Worm (Caenorhabditis elegans) whole organism, dauer: ENCODE data around the gene C03A3.2.

Source experiments
- unc-62 ChIP-seq: sonication (generic microtip); optimal IDR thresholded peaks from 2 replicates; lab custom pipeline; 2017; ENCODE audit warnings: missing biosample characterization, missing genetic modification reagents, missing genetic modification characterization

The C03A3.2 gene

ce11 chrX:11268970-11269369 is 6.3 kb downstream of the C03A3.2 start, which contains the start of gene C03A3.3:
TSS of gene C03A3.3 (minus strand) at chrX:11269070.
- TF ChIP-seq unc-62: no peak

ce11 chrX:11270882-11271281 is 8.2 kb downstream of the C03A3.2 start, which contains the start of gene ifa-1:
TSS of gene ifa-1 (plus strand) at chrX:11271182.
- no peak for TF ChIP-seq unc-62

DNA sequence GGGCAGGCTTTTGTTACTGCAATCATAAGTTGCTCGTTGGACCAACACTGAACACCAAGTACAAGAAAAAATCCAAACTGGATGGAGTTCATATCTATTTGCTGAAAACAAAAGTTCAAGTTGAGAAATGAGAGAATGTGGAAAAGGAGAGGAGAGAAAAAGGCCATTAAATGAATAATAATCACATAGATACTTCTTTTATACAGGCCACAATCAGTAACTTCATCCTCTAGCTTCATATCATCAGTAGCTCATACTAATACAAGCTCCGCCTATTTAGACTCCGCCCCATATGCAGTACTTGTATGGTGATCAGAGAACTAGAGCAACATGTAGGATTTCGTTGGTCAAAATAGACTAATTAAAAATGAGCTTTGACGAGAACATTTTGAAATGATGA is 16.6 kb downstream of the C03A3.2 start, which contains the start of gene F38B2.2:
Gene F38B2.2 (minus strand): TSS at position 101 of the 400 bp plus-strand sequence.
- TF ChIP-seq unc-62: no peak

ce11 chrX:11281148-11281547 is 18.5 kb downstream of the C03A3.2 start, which contains the start of gene F38B2.6:
TSS of gene F38B2.6 (minus strand) at chrX:11281248.
- TF ChIP-seq unc-62: no peak

DNA sequence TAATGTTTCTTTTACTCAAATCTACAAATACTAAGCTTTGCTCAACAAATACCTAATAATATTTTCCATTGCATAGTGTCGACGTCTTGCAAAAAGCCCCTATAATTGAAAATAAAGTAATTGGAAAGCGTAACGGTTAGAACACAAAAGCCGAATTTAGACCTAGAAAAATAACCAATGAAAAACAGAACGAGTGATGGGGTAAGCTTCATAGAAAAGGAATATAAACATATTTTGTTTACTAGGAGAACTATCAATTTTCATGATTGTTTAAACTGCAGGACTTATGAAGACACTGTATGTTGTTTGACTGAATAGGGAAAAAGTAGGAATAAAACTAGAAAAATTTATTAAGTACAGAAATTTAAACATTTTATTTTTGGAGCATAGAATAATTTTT is 23.6 kb downstream of the C03A3.2 start, which contains the start of gene F38B2.3:
Gene F38B2.3 (minus strand): TSS at position 101 of the 400 bp plus-strand sequence.
- TF ChIP-seq unc-62: no peak

DNA sequence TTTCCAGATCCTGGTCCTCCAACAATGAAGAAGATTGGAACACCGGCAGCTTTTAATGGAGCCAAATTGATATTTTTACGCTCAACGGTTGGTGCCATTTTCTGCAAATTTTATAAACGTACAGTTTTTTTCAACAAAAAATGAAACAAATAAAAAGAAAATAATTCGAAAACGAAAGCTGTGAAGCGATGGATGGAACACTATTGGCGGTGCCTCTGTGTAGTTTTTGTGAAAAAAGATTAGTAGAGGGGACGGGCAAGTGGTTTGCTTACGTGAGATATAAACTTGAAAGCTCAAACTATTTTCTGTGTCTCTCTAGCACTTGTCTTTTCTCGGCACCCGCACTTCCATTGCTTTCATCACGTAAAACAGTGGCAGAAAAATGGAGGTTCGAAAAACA is 25.0 kb downstream of the C03A3.2 start, which contains the start of gene F38B2.4:
Gene F38B2.4 (minus strand): TSS at position 101 of the 400 bp plus-strand sequence.
- TF ChIP-seq unc-62: no peak

DNA sequence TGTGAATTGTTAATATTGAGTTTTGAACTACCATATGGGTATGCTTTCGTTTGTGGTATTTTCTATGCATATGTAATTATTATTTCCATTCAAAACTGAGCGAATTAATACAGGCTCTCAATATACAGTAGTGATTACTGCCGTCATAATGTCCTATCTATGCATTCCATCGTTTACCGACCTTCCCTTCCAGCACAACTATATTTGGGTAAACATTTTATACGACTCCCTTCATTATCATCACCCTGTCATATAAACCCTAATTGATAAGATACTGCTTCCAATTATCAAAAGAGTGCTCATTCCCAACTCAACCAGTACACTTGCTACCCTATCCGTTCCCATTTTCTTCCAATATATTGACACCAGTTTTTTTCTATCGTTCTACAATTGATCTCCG is 27.3 kb downstream of the C03A3.2 start:
- no peak for TF ChIP-seq unc-62

- no peak for TF ChIP-seq unc-62
Measured at ce11 chrX:11290528-11290927, 27.9 kb downstream of the C03A3.2 start.

DNA sequence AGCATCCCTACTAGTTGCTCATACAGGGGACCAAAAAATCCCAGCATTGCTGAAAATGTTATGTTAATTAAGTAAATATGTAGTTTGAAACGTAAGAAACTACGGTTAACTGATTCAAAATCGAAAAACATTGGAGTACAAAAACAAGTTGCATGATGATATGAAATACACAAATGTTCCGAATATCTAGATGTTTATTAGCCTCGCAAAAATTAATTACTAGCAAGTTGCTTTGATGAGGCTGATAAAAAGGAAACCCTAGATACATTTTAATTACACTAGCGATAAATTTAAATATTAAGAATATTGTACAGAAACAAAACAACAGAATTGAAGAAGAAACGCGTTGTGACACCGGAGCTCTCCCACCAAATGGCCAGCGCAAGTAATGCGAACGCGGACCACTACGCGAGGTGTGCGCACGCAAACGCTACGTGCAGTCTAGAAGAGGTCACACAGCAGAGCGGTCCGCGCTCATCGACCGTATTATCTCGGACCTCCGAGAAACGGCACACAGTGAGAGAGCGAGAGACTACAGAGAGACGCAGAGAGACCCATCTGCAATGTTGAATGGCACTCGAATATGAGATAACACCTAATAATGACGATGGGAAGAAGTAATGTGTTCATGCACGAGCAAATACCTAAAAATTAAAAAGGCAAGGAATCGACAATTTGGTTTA is 34.2 kb downstream of the C03A3.2 start, which contains the start of gene inx-2:
Gene inx-2 (minus strand): TSS at position 51 of the 683 bp plus-strand sequence.
- no peak for TF ChIP-seq unc-62

DNA sequence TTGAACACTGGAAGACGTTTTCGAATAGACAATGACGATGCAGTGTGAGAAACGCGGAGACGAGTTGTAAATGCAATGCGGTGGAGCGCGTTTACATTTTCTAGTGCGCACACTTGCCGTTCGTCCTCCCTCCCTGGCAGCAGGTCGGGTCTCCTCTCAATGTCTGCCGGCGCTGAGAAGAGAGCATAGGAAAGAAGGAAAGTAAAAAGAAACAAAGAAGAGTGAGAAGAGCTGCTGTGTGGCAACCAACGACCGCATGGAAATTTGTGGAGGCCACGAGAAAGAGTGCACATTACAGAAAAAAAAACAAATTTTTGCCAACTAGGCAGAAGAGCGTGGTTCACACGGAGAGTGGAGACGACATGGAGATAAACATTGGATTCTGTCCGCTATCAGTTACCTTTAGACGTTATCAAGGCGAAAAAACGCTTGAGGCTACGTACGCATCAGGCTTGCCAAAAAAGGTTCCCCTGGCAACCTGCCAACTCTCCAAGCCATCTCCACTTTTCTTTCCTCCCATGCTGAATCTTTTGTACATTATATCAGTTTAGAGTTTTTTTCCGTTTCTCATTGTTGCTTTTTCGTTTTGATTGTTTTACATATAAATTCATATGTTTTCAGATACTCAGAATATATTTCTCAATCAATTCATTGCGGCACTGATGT is 37.1 kb downstream of the C03A3.2 start, which contains the start of the genes snrp-40.1 and F08G12.3:
Gene snrp-40.1 (minus strand): TSS at position 143 of the 666 bp plus-strand sequence.
Gene F08G12.3 (plus strand): TSS at position 616 of the 666 bp plus-strand sequence.
- TF ChIP-seq unc-62: no peak

- no peak for TF ChIP-seq unc-62
Measured at ce11 chrX:11305773-11306172, 43.1 kb downstream of the C03A3.2 start, which contains the start of gene F08G12.1. TSS of gene F08G12.1 (minus strand) at chrX:11305873.

ce11 chrX:11307056-11307455 is 44.4 kb downstream of the C03A3.2 start, which contains the start of gene vhl-1:
TSS of gene vhl-1 (plus strand) at chrX:11307356.
- TF ChIP-seq unc-62: no peak

DNA sequence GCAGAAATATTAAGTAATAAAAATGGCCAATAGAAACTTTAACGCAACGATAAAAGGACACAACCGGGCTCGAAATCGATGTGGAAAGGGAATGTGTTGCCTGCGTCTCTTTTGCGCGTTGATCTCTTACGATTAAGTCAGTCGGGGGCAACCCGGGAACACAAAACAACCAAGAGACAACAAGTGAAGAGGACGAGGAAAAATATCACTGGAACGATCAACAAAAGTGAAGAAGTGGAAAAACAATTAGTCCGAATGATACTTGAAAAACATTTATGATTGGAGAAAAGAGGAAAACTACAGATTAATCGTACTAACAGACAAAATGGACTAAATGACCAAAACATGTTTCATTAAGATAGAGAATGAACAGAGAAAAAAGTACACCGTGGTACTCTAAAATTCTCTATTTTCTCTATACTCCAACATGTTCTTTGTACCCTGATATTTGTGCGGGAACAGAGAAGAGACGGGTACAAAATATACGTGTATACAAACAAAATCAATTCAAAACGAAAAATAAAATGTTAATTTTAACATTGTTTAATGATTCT is 47.7 kb downstream of the C03A3.2 start, which contains the start of gene F08G12.5:
Gene F08G12.5 (minus strand): TSS at position 1 of the 554 bp plus-strand sequence.
- no peak for TF ChIP-seq unc-62

- no peak for TF ChIP-seq unc-62
Measured at ce11 chrX:11315392-11315791, 52.7 kb downstream of the C03A3.2 start, which contains the start of gene F08G12.11. TSS of gene F08G12.11 (minus strand) at chrX:11315572.
